Fruit fly (Drosophila melanogaster): ENCODE data around the gene ps.

The ps gene

DNA sequence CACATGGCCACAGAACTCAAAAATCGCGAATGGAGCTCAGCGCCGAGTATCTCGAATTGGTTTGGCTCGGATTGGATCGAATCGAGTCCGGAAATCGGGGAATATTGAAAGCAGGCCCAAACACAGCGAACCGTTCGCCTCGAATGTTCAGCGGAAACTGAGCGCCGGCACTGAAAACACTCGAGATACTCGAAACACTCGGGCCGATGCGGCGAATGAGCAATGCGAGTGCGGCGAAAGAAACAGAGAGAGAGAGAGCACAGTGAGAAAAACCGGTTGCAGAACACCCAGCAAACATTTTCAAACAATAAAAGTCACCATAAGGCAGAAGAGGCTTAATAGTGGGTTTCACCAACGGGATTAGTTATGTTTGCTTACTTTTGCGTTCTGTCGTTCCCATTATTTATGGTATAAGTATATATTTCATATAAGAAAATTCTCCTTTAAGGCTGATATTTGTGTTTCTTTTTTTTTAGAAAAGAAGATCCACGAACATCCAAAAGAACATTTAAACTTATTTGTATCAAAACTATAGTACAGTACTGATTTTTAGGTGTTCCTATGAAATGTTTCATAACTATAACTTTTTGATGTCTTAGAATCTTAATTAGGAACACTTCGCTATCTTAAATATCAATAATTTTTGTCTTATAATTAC is 23.2 kb upstream of the ps start, which contains the start of gene FER:
Gene FER, minus strand, starts transcription at position 162 of the 658 bp plus-strand sequence.
- TF ChIP-seq usp (GFP tag; optimal IDR thresholded peaks at IDR 0.05) (no peak), psq (optimal IDR thresholded peaks at IDR 0.05) (no peak), pan (optimal IDR thresholded peaks at IDR 0.05) (no peak), Dll (optimal IDR thresholded peaks at IDR 0.05) (no peak), CG8478 (optimal IDR thresholded peaks at IDR 0.05) (no peak), EcR (GFP tag; optimal IDR thresholded peaks at IDR 0.05) (no peak)

DNA sequence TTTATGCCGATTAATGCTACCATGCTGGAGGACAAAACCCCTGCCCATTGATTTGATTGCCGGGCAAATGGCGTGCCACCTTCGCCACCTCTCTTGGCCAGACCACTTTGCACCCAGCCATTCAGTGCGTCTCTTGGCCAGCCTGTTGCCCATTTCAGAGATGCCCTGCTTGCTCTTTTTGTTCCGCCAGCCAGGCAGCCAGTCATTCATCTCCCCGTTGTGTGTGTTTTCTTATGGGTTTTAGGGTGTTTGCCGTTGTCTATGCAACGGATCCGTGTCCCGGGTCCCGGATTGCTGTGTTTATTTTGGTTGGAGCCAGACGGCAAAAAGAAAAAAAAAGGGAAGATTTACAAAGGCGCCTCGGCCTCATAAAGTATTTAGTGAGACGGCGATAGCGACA is 21.7 kb upstream of the ps start:
- TF ChIP-seq pan (optimal IDR thresholded peaks at IDR 0.05) (no peak), Dll (optimal IDR thresholded peaks at IDR 0.05) (no peak)

DNA sequence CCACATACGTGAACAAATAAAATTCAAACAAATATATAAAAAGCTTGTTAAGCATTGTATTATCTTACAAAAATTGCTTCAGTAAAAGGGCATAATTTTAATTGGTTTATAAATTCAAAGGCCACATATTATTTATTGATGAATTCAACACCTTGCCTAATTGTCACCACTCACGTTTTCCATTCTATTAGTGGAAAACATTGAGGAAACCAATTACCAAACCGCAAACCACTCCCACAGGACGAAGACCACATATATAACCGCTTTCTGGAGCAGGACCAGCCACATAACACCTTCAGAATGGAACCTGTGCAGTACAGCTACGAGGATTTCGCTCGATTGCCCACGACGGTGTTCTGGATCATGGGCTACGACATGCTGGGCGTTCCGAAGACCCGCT is 19.9 kb upstream of the ps start, which contains the start of gene Or85f:
Gene Or85f, plus strand, starts transcription at position 301 of the 400 bp plus-strand sequence.
- no peak for TF ChIP-seq usp (GFP tag; optimal IDR thresholded peaks at IDR 0.05)

DNA sequence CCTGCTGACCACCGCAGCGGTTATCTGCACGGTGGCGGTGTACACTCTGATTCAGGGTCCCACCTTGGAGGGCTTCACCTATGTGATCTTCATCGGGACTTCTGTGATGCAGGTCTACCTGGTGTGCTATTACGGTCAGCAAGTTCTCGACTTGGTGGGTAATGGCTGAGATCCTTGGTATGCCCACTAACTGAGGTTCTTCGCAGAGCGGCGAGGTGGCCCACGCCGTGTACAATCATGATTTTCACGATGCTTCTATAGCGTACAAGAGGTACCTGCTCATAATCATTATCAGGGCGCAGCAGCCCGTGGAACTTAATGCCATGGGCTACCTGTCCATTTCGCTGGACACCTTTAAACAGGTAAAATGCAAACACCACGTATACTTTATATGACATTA is 18.7 kb upstream of the ps start:
- TF ChIP-seq psq (optimal IDR thresholded peaks at IDR 0.05) (no peak), usp (GFP tag; optimal IDR thresholded peaks at IDR 0.05) (no peak), pan (optimal IDR thresholded peaks at IDR 0.05) (no peak), EcR (GFP tag; optimal IDR thresholded peaks at IDR 0.05) (no peak), Dll (optimal IDR thresholded peaks at IDR 0.05) (no peak), CG8478 (optimal IDR thresholded peaks at IDR 0.05) (no peak)

DNA sequence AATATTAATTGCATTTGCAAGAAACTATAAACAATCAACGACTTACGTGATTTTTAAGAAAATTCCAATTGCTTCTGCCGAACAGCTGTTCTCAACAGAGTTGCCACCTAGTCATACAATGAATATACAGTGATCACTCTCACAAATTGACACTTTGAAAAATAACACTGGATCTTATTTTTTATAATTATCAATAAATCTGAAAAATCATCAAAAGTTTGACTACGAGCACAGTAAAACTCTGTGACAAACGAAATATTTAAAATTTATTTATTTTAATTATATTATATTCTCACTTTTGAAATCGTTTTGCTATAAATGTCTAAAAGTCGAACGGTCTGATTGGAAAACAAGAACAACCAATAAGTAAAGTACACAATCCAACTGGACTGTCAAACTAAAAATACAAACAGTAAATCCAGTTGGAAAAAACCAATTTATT is 17.8 kb upstream of the ps start, which contains the start of gene CG34117:
Gene CG34117, minus strand, starts transcription at position 103 of the 442 bp plus-strand sequence.
- TF ChIP-seq pan (optimal IDR thresholded peaks at IDR 0.05) (no peak), usp (GFP tag; optimal IDR thresholded peaks at IDR 0.05) (no peak), psq (optimal IDR thresholded peaks at IDR 0.05) (no peak), EcR (GFP tag; optimal IDR thresholded peaks at IDR 0.05) (no peak), Dll (optimal IDR thresholded peaks at IDR 0.05) (no peak), CG8478 (optimal IDR thresholded peaks at IDR 0.05) (no peak)

DNA sequence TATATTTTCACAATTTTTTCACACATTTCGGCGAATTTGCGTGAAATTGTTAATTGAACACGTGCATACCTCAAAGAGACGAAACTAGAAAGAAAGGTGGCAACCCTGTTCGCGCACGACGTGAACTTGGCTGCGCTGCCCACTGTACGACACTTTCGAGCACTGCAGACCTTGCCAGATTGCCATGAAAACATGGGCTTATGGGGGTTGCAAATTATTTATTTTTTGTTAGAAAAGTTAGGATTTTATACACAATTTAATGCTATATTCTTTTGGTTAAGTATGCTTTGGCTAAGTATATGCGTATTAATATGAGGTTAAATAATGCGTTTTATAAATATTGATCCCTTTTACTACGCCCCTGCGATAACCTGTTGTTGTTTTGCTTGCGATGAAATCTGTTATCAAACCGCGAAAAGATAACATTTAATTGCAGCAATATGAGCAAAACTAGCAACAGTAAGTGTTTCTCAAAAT is 16.6 kb upstream of the ps start, which contains the start of the genes RpL34b and CG8132:
Gene RpL34b, minus strand, starts transcription at position 100 of the 477 bp plus-strand sequence.
Gene CG8132, plus strand, starts transcription at position 369 of the 477 bp plus-strand sequence.
- no peak for TF ChIP-seq usp (GFP tag; optimal IDR thresholded peaks at IDR 0.05)
- no peak for TF ChIP-seq EcR (GFP tag; optimal IDR thresholded peaks at IDR 0.05)
- TF ChIP-seq Dll (optimal IDR thresholded peaks at IDR 0.05): no peak
- TF ChIP-seq pan (optimal IDR thresholded peaks at IDR 0.05): no peak
- TF ChIP-seq CG8478 (optimal IDR thresholded peaks at IDR 0.05): no peak
- no peak for TF ChIP-seq psq (optimal IDR thresholded peaks at IDR 0.05)

DNA sequence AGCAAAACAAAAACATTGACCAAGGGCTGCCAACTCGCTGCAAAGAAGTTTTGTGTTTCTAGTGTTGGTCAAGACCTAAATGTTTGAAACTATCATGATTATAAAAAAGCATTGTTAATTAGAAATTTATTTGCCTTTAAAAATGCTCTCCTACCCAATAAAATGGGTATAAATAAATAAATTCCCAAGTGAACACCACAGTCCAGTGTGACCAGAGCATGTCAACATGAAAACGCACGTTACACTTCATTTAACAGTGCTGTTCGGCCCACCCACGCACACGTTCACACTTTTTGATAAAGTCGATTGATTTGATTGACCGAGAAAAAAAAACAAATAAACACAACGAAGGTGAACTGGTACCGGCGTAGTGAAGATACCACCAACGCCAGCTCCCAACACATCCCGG is 13.6 kb upstream of the ps start, which contains the start of the genes CG9356, BBIP1 and CG8135:
Gene CG9356, minus strand, starts transcription at position 166 of the 409 bp plus-strand sequence.
Gene BBIP1, plus strand, starts transcription at position 282 of the 409 bp plus-strand sequence.
Gene CG8135, plus strand, starts transcription at position 282 of the 409 bp plus-strand sequence.
- TF ChIP-seq usp (GFP tag; optimal IDR thresholded peaks at IDR 0.05): no peak
- TF ChIP-seq EcR (GFP tag; optimal IDR thresholded peaks at IDR 0.05): no peak
- no peak for TF ChIP-seq CG8478 (optimal IDR thresholded peaks at IDR 0.05)
- TF ChIP-seq pan (optimal IDR thresholded peaks at IDR 0.05): no peak
- no peak for TF ChIP-seq psq (optimal IDR thresholded peaks at IDR 0.05)
- TF ChIP-seq Dll (optimal IDR thresholded peaks at IDR 0.05): no peak

DNA sequence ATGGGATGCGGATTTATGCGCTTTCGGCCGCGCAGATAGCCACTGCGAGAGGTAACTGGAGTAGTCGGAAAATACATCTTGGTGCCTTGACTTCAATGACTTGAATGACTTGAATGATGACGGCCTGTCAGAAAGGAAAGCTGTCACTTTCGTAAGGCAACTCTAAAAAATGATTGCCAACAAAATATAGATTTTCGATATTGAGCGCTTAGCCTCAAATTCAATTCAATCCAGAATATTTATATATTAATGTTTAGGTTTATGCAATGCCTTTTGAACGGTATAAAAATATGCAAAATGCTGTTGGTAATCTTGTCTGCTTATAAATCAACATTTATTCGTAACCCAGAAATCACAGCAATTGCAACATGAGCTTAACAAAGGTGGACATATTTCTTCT is 9.7 kb upstream of the ps start, which contains the start of gene CG44261:
Gene CG44261, minus strand, starts transcription at position 101 of the 400 bp plus-strand sequence.
- TF ChIP-seq Dll (optimal IDR thresholded peaks at IDR 0.05) (no peak), EcR (GFP tag; optimal IDR thresholded peaks at IDR 0.05) (no peak), usp (GFP tag; optimal IDR thresholded peaks at IDR 0.05) (no peak), pan (optimal IDR thresholded peaks at IDR 0.05) (no peak), psq (optimal IDR thresholded peaks at IDR 0.05) (no peak), CG8478 (optimal IDR thresholded peaks at IDR 0.05) (no peak)

DNA sequence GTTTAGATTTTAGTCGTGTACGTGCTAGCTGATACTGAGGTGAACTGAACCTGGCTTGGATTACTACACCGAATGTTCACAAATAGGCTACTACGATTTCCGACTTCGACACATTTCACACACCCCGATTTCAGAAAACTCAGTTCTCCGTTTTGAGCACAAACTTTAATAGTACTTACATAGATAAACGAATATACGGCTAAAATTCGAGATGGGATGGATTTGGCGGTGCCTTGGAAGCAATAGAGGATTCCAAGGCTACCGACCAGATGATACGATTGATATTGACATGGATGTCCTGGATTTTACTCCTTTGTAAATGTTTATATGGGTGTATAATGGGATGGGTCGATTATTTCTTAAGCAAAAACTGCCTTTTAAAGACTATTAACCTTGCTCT is 7.6 kb upstream of the ps start, which contains the start of gene betaTub85D:
Gene betaTub85D, minus strand, starts transcription at position 101 of the 400 bp plus-strand sequence.
- TF ChIP-seq usp (GFP tag; optimal IDR thresholded peaks at IDR 0.05) (no peak), CG8478 (optimal IDR thresholded peaks at IDR 0.05) (no peak), EcR (GFP tag; optimal IDR thresholded peaks at IDR 0.05) (no peak), Dll (optimal IDR thresholded peaks at IDR 0.05) (no peak), psq (optimal IDR thresholded peaks at IDR 0.05) (no peak), pan (optimal IDR thresholded peaks at IDR 0.05) (no peak)

DNA sequence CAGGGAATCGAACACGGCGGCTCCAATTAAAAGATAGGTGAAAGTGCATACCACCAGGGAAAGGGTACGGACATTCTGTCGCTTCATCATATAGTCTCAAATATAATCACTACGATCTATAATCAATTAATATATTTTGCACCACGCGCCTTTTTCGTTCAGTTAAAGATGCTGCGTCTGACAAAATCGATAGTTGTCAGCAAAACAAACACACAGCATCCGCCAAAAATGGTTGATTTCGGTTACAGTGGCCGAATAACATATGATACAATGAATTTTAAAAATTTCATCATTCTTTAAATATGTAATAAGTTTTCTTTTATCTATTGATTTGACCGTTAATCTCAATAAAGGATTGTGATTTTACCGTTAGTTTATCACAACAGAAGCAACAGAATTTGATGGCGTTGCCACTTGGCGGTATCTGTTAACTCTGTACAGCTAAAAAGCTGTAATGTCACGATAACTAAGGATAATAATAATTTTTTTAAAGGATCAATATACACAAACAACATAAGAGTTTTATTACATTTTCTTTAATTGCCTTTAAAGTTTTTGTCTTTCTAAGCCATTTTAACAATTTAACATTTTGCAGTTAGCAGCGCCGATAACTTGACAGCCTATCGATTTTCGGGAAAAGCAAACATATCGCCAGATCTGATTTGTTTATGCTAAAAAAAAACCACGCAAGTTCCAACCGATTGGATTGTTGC is 5.7 kb upstream of the ps start, which contains the start of the genes Task7 and alpha-Man-IIa:
Gene Task7, minus strand, starts transcription at position 366 of the 713 bp plus-strand sequence.
Gene alpha-Man-IIa, plus strand, starts transcription at position 621 of the 713 bp plus-strand sequence.
- TF ChIP-seq psq (optimal IDR thresholded peaks at IDR 0.05) (no peak), Dll (optimal IDR thresholded peaks at IDR 0.05) (no peak), EcR (GFP tag; optimal IDR thresholded peaks at IDR 0.05) (no peak), usp (GFP tag; optimal IDR thresholded peaks at IDR 0.05) (no peak), CG8478 (optimal IDR thresholded peaks at IDR 0.05) (no peak), pan (optimal IDR thresholded peaks at IDR 0.05) (no peak)

DNA sequence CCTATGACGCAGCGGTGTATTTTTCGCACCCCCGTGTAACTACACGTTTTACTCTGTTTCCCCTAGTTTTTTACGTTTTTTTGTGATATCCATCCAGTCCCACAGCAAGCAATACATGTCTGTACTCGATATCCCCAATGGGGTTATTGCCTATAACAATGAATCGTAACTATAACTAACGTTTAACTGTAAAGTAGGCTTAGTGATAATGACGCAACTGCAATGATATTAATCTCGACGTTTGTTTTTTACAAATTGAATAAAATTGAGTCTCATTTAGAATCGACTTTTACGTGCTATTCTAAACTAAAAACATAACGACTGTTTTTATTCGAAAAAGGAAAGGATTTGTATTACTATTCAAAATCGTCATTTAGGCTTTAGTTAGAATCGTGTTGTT is 789 bp upstream of the ps start:
- TF ChIP-seq EcR (GFP tag; optimal IDR thresholded peaks at IDR 0.05) (no peak), usp (GFP tag; optimal IDR thresholded peaks at IDR 0.05) (no peak), psq (optimal IDR thresholded peaks at IDR 0.05) (no peak), pan (optimal IDR thresholded peaks at IDR 0.05) (no peak), Dll (optimal IDR thresholded peaks at IDR 0.05) (no peak), CG8478 (optimal IDR thresholded peaks at IDR 0.05) (no peak)

Measured in whole organism.